Fruit fly (Drosophila melanogaster) whole organism, pupa: ENCODE results near the gene CG13989.

Experiments used
- CG10348 ChIP-seq: fragments of 200-800 bp; sonication (Bioruptor generic); IDR thresholded peaks from 2 replicates; pipeline ENCODE4 v1.3.6; 2022; ENCODE audit warnings: missing biosample characterization, missing genetic modification characterization
- CG12605 ChIP-seq: fragments of 200-800 bp; sonication (Bioruptor generic); IDR thresholded peaks from 2 replicates; pipeline ENCODE4 v1.3.6; 2022; ENCODE audit warnings: missing biosample characterization, missing genetic modification characterization
- CG13204 ChIP-seq: fragments of 200-800 bp; sonication (Bioruptor generic); optimal IDR thresholded peaks from 2 replicates; lab custom pipeline; 2018; ENCODE audit warnings: missing biosample characterization, mild to moderate bottlenecking, missing genetic modification characterization, moderate library complexity
- CG14655 ChIP-seq: fragments of 200-800 bp; sonication (Bioruptor generic); optimal IDR thresholded peaks from 3 replicates; lab custom pipeline; 2017; ENCODE audit warnings: mild to moderate bottlenecking, missing biosample characterization, missing genetic modification reagents, missing genetic modification characterization
- CG15710 ChIP-seq: fragments of 200-800 bp; sonication (Bioruptor generic); optimal IDR thresholded peaks from 2 replicates; lab custom pipeline; 2018; ENCODE audit warnings: missing biosample characterization, mild to moderate bottlenecking, missing genetic modification characterization, moderate library complexity
- CG17806 ChIP-seq: fragments of 200-800 bp; sonication (Bioruptor generic); optimal IDR thresholded peaks from 2 replicates; lab custom pipeline; 2018; ENCODE audit warnings: missing biosample characterization, mild to moderate bottlenecking, missing genetic modification characterization, moderate library complexity
- CG32121 ChIP-seq: fragments of 200-800 bp; sonication (Bioruptor generic); IDR thresholded peaks from 2 replicates; pipeline ENCODE4 v1.3.6; 2022; ENCODE audit warnings: missing biosample characterization, missing genetic modification characterization
- CG34367 ChIP-seq: fragments of 200-800 bp; sonication (Bioruptor generic); optimal IDR thresholded peaks from 2 replicates; lab custom pipeline; 2018; ENCODE audit warnings: missing biosample characterization, mild to moderate bottlenecking, missing genetic modification characterization
- CG4496 ChIP-seq: fragments of 200-800 bp; sonication (Bioruptor generic); IDR thresholded peaks from 3 replicates; pipeline ENCODE4 v1.3.6; 2022; ENCODE audit warnings: missing biosample characterization, missing genetic modification characterization
- CG8159 ChIP-seq: fragments of 200-800 bp; sonication (Bioruptor generic); optimal IDR thresholded peaks from 3 replicates; lab custom pipeline; 2018; ENCODE audit warnings: missing biosample characterization, mild to moderate bottlenecking, missing genetic modification characterization, moderate library complexity
- CG8301 ChIP-seq: fragments of 200-800 bp; sonication (Bioruptor generic); optimal IDR thresholded peaks from 2 replicates; lab custom pipeline; 2018; ENCODE audit warnings: missing biosample characterization, mild to moderate bottlenecking, missing genetic modification characterization
- CG9948 ChIP-seq: fragments of 200-800 bp; sonication (Bioruptor generic); optimal IDR thresholded peaks from 2 replicates; lab custom pipeline; 2018; ENCODE audit warnings: missing biosample characterization, mild to moderate bottlenecking, missing genetic modification characterization, moderate library complexity
- D1 ChIP-seq: fragments of 200-800 bp; sonication (Bioruptor generic); optimal IDR thresholded peaks from 2 replicates; lab custom pipeline; 2018; ENCODE audit warnings: missing biosample characterization, mild to moderate bottlenecking, missing genetic modification characterization, moderate library complexity
- EcR ChIP-seq: fragments of 200-800 bp; sonication (Bioruptor generic); optimal IDR thresholded peaks from 3 replicates; lab custom pipeline; 2019; ENCODE audit warnings: missing biosample characterization, missing genetic modification characterization, mild to moderate bottlenecking, moderate library complexity, missing genetic modification reagents
- Ets98B ChIP-seq: fragments of 200-800 bp; sonication (Bioruptor generic); IDR thresholded peaks from 2 replicates; pipeline ENCODE4 v1.3.6; 2022; ENCODE audit warnings: missing biosample characterization, missing genetic modification characterization
- Pif1A ChIP-seq: fragments of 200-800 bp; sonication (Bioruptor generic); optimal IDR thresholded peaks from 3 replicates; lab custom pipeline; 2016; ENCODE audit warnings: missing biosample characterization, missing genetic modification characterization
- Pif1B ChIP-seq: fragments of 200-800 bp; sonication (Bioruptor generic); optimal IDR thresholded peaks from 3 replicates; lab custom pipeline; 2016; ENCODE audit warnings: missing biosample characterization, missing genetic modification characterization
- Snoo ChIP-seq: fragments of 200-800 bp; sonication (Bioruptor generic); optimal IDR thresholded peaks from 3 replicates; lab custom pipeline; 2017; ENCODE audit warnings: missing biosample characterization, mild to moderate bottlenecking, missing genetic modification characterization, inconsistent platforms
- fd96Ca ChIP-seq: fragments of 200-800 bp; sonication (Bioruptor generic); IDR thresholded peaks from 3 replicates; pipeline ENCODE4 v1.3.6; 2022; ENCODE audit warnings: missing biosample characterization, missing genetic modification characterization
- gl ChIP-seq: fragments of 200-800 bp; sonication (Bioruptor generic); optimal IDR thresholded peaks from 2 replicates; lab custom pipeline; 2018; ENCODE audit warnings: missing biosample characterization, mild to moderate bottlenecking, missing genetic modification characterization
- rn ChIP-seq: fragments of 200-800 bp; sonication (Bioruptor generic); IDR thresholded peaks from 2 replicates; pipeline ENCODE4 v1.3.6; 2022; ENCODE audit warnings: missing biosample characterization, missing genetic modification characterization

The CG13989 gene

DNA sequence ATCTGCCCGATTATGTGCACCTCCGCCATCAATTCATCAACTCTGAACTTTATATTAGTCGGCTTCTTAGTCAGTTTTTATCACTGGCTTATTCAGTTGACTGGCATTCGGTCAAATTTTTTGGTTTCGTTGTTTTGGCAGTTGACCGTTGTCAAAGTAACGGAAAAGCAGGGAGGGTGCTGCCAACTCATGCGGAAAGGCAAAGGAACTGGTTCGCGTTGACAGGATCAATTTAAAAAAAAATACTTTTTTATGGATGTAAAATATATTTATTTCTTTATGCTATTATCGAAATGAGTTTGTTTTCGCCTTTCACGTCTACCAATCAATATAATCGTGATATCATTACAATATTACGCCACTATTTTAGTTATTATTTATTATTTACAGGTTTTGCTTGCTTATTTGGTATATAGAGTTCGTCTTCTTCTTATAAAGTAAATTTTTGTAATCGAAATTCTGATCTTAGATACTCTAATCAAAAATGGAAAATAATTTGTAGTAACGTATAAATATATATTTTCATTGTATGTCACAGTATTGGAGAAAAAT is 29.6 kb upstream of the CG13989 start, which contains the start of the genes B9d2, tctn and CG9222:
Gene B9d2, minus strand, starts transcription at position 130 of the 552 bp plus-strand sequence.
Gene tctn, minus strand, starts transcription at position 130 of the 552 bp plus-strand sequence.
Gene CG9222, plus strand, starts transcription at position 502 of the 552 bp plus-strand sequence.
- TF ChIP-seq CG34367 (tag; lab: Kevin White, UChicago) (no peak), D1 (tag; lab: Kevin White, UChicago) (no peak), CG17806 (no peak), EcR (GFP tag; lab: Kevin White, UChicago) (no peak), Snoo (tag; lab: Kevin White, UChicago) (no peak), CG8159 (tag; lab: Kevin White, UChicago) (no peak), Ets98B (GFP tag; lab: Robert Waterston, UW) (no peak), gl (tag; lab: Kevin White, UChicago) (no peak), CG9948 (tag; lab: Kevin White, UChicago) (no peak), Pif1B (GFP tag; lab: Kevin White, UChicago) (no peak), CG14655 (no peak), CG8301 (tag; lab: Kevin White, UChicago) (no peak), rn (no peak)

DNA sequence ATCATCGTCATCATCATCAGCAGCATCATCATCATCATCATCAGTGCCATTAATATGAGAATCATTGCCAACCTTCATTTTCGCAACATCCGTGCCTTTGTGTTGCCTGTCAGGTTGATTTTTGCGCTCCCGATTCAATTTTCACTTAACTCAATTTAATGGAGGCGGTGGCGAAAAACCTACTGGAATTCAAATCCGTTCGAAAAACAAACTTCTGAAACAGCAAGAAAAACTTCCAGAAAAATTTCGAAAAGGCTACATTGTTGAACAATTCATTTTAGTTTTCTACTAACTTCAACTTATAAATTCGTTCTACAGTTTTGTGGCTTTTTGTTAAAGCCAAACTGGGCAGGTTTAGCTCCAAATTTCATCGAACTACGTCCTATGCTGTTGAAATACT is 21.1 kb upstream of the CG13989 start, which contains the start of gene CG13991:
Gene CG13991, plus strand, starts transcription at position 301 of the 400 bp plus-strand sequence.
- TF ChIP-seq CG4496 (GFP tag; lab: Robert Waterston, UW) (no peak), CG34367 (tag; lab: Kevin White, UChicago) (no peak), Snoo (tag; lab: Kevin White, UChicago) (no peak), CG13204 (GFP tag; lab: Kevin White, UChicago) (no peak), CG32121 (GFP tag; lab: Robert Waterston, UW) (no peak), fd96Ca (GFP tag; lab: Robert Waterston, UW) (no peak), Pif1A (GFP tag; lab: Kevin White, UChicago) (no peak), CG8159 (tag; lab: Kevin White, UChicago) (no peak), Ets98B (GFP tag; lab: Robert Waterston, UW) (no peak), CG15710 (tag; lab: Kevin White, UChicago) (no peak), Pif1B (GFP tag; lab: Kevin White, UChicago) (no peak), gl (tag; lab: Kevin White, UChicago) (no peak), CG9948 (tag; lab: Kevin White, UChicago) (no peak)
- TF ChIP-seq, all 21 proteins: peak for 0

DNA sequence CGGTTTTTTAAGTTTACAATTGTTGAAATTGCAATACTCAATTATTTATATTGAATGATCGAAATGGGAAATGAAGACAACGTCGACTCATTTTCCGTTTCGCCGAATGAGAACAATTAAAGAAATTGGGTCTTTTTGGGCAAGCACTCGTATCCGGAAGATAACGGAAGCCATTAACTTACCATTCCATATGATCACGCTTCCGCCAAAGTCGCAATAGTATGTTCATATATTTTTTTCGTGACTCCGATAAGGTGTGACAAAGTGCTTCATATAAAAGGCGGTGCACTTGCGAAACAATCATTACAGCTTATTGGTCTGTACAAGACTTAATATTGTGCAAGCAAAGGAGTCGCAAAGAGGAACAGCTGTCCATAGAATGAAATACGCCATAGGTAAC is 8.5 kb upstream of the CG13989 start, which contains the start of gene Muc26B:
Gene Muc26B, plus strand, starts transcription at position 301 of the 400 bp plus-strand sequence.
- no peak for TF ChIP-seq CG9948 (tag; lab: Kevin White, UChicago)
- TF ChIP-seq D1 (tag; lab: Kevin White, UChicago) = no peak
- no peak for TF ChIP-seq Pif1A (GFP tag; lab: Kevin White, UChicago)
- TF ChIP-seq, all 21 proteins: peak for 0

DNA sequence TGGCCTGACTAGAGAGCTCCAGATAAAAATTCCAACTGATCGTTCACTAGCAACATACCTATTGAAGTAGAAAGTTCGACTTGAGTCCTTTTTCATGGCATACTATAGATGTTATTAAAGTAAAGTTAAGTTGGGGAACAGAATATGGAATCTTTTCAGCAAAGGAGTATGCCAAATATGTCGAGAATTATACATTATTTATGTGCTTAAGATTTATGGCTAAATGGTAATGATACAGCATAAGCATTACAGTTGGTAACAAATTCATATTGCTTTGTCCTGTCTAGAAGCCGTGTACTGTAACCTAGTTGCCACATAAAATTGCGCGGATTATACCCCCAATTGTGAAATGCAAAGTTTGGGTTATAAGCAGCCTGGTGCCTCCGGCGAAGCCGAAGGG is 5.2 kb upstream of the CG13989 start, which contains the start of gene CG31639:
Gene CG31639, minus strand, starts transcription at position 101 of the 400 bp plus-strand sequence.
- no peak for TF ChIP-seq CG12605 (GFP tag; lab: Robert Waterston, UW)
- TF ChIP-seq CG9948 (tag; lab: Kevin White, UChicago) = no peak
- TF ChIP-seq rn = no peak
- no peak for TF ChIP-seq CG17806
- TF ChIP-seq D1 (tag; lab: Kevin White, UChicago) = no peak
- TF ChIP-seq CG34367 (tag; lab: Kevin White, UChicago) = no peak
- no peak for TF ChIP-seq CG10348 (GFP tag; lab: Robert Waterston, UW)
- TF ChIP-seq, all 21 proteins: peak for 0

DNA sequence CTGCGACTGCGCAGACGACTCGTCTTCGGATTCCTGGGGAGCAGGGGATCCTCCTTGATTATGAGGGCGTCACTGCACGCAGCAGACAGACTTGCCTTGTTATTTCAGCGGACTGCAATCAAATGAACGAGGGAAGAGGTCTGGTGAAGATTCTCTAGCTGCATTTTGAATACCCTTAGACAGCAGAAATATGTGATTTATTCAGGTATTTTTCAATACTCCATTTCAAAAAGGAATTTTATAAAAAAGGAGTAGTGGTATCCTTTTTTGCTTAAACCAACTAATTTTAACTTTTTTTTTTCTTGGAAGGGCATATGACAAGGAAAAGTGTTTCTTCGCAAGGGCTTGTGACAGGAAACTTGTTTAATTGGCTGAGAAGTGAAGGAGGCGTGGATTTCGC is 5.5 kb downstream of the CG13989 start:
- TF ChIP-seq Pif1B (GFP tag; lab: Kevin White, UChicago) = peak; percentile 52
- no peak for TF ChIP-seq rn
- peak; percentile 1 for TF ChIP-seq CG8301 (tag; lab: Kevin White, UChicago)
- TF ChIP-seq fd96Ca (GFP tag; lab: Robert Waterston, UW) = no peak
- peak; percentile 78 for TF ChIP-seq CG15710 (tag; lab: Kevin White, UChicago)
- TF ChIP-seq CG9948 (tag; lab: Kevin White, UChicago) = peak; percentile 74
- no peak for TF ChIP-seq CG12605 (GFP tag; lab: Robert Waterston, UW)
- TF ChIP-seq D1 (tag; lab: Kevin White, UChicago) = no peak
- TF ChIP-seq CG34367 (tag; lab: Kevin White, UChicago) = peak; percentile 62
- TF ChIP-seq CG17806 = peak; percentile 75
- peak; percentile 44 for TF ChIP-seq Pif1A (GFP tag; lab: Kevin White, UChicago)
- TF ChIP-seq Snoo (tag; lab: Kevin White, UChicago) = peak; percentile 48
- TF ChIP-seq EcR (GFP tag; lab: Kevin White, UChicago) = peak; percentile 5
- peak; percentile 29 for TF ChIP-seq gl (tag; lab: Kevin White, UChicago)
- no peak for TF ChIP-seq CG13204 (GFP tag; lab: Kevin White, UChicago)
- peak; percentile 84 for TF ChIP-seq CG8159 (tag; lab: Kevin White, UChicago)
- TF ChIP-seq CG10348 (GFP tag; lab: Robert Waterston, UW) = no peak
- peak; percentile 40 for TF ChIP-seq CG14655
- no peak for TF ChIP-seq CG32121 (GFP tag; lab: Robert Waterston, UW)

DNA sequence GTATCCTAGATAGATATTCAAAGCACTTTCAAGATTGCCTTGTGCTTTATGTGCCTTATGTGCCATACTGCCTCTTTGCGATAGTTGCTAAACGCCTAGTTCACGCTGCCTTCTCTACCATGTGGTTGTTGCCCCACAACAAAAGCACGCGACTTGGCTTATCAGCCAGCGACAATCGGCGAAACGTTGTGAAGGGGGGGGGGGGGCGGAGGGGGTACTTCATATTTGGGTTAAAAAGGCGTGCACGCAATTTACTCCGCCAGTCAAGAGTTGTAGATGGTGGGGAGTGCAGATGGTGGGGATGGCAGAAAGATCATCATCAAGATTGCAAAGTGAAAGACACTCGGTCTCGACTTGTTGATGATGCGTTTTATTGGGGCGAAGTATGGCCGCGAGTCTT is 8.9 kb downstream of the CG13989 start:
- TF ChIP-seq Pif1B (GFP tag; lab: Kevin White, UChicago) = no peak
- TF ChIP-seq CG13204 (GFP tag; lab: Kevin White, UChicago) = peak; percentile 8
- TF ChIP-seq, all 21 proteins: peak for 1
